Worm (Caenorhabditis elegans) whole organism, L3 larva: ENCODE results near the gene bgnt-1.2.

ENCODE experiments used
- R02D3.7 ChIP-seq: fragments of 150-350 bp; optimal IDR thresholded peaks from 2 replicates; lab custom pipeline; 2014; ENCODE audit warnings: missing biosample characterization, missing genetic modification characterization
- ZK546.5 ChIP-seq: sonication (generic microtip); optimal IDR thresholded peaks from 2 replicates; lab custom pipeline; 2017; ENCODE audit warnings: missing biosample characterization, missing genetic modification characterization
- aly-2 ChIP-seq: fragments of 150-350 bp; optimal IDR thresholded peaks from 2 replicates; lab custom pipeline; 2014; ENCODE audit warnings: missing biosample characterization, missing genetic modification characterization
- ama-1 ChIP-seq: fragments of 150-350 bp; optimal IDR thresholded peaks from 2 replicates; lab custom pipeline; 2018
- ceh-28 ChIP-seq: fragments of 150-350 bp; optimal IDR thresholded peaks from 2 replicates; lab custom pipeline; 2014; ENCODE audit warnings: missing biosample characterization, missing genetic modification reagents, missing genetic modification characterization
- daf-12 ChIP-seq: fragments of 150-350 bp; optimal IDR thresholded peaks from 2 replicates; lab custom pipeline; 2014; ENCODE audit warnings: missing biosample characterization, missing genetic modification reagents, missing genetic modification characterization
- egl-27 ChIP-seq: sonication (generic microtip); optimal IDR thresholded peaks from 4 replicates; lab custom pipeline; 2017; ENCODE audit warnings: missing biosample characterization, missing genetic modification reagents, missing genetic modification characterization
- elt-1 ChIP-seq: fragments of 150-350 bp; optimal IDR thresholded peaks from 2 replicates; lab custom pipeline; 2014; ENCODE audit warnings: missing biosample characterization, missing genetic modification characterization
- elt-2 ChIP-seq: sonication (generic microtip); optimal IDR thresholded peaks from 2 replicates; lab custom pipeline; 2016; ENCODE audit warnings: missing genetic modification reagents, mild to moderate bottlenecking, missing genetic modification characterization, missing compliant biosample characterization
- elt-3 ChIP-seq, 3 experiments: fragments of 150-350 bp in 1 of 3; sonication (generic microtip) in 2 of 3; optimal IDR thresholded peaks; 2 replicates in 2 of 3; 4 replicates in 1 of 3; lab custom pipeline; 2014 to 2017; ENCODE audit warnings: missing biosample characterization in 3 of 3, missing genetic modification characterization in 3 of 3
- eor-1 ChIP-seq, 2 experiments: fragments of 150-350 bp; optimal IDR thresholded peaks; 2 replicates each; lab custom pipeline; 2014 to 2018; ENCODE audit warnings: missing biosample characterization in 2 of 2, missing genetic modification characterization in 2 of 2
- fkh-10 ChIP-seq: sonication (generic microtip); optimal IDR thresholded peaks from 2 replicates; lab custom pipeline; 2017; ENCODE audit warnings: missing biosample characterization, missing genetic modification reagents, missing genetic modification characterization
- fkh-2 ChIP-seq: fragments of 150-350 bp; optimal IDR thresholded peaks from 2 replicates; lab custom pipeline; 2014; ENCODE audit warnings: missing biosample characterization, missing genetic modification reagents, missing genetic modification characterization
- hmg-11 ChIP-seq: sonication (generic microtip); optimal IDR thresholded peaks from 2 replicates; lab custom pipeline; 2016; ENCODE audit warnings: missing genetic modification characterization, missing compliant biosample characterization
- jun-1 ChIP-seq: fragments of 150-350 bp; optimal IDR thresholded peaks from 2 replicates; lab custom pipeline; 2014; ENCODE audit warnings: missing biosample characterization, missing genetic modification reagents, missing genetic modification characterization
- lin-15B ChIP-seq: fragments of 150-350 bp; optimal IDR thresholded peaks from 2 replicates; lab custom pipeline; 2014; ENCODE audit warnings: missing biosample characterization, missing genetic modification characterization
- lin-39 ChIP-seq: fragments of 150-350 bp; optimal IDR thresholded peaks from 2 replicates; lab custom pipeline; 2018; ENCODE audit warnings: missing biosample characterization, missing genetic modification reagents, missing genetic modification characterization
- lsy-12 ChIP-seq: sonication (generic microtip); optimal IDR thresholded peaks from 2 replicates; lab custom pipeline; 2016; ENCODE audit warnings: mild to moderate bottlenecking, missing genetic modification characterization, missing compliant biosample characterization
- mdl-1 ChIP-seq: fragments of 150-350 bp; optimal IDR thresholded peaks from 2 replicates; lab custom pipeline; 2014; ENCODE audit warnings: missing biosample characterization, missing genetic modification characterization
- nfya-1 ChIP-seq: sonication (generic microtip); optimal IDR thresholded peaks from 2 replicates; lab custom pipeline; 2017; ENCODE audit warnings: missing genetic modification characterization, mild to moderate bottlenecking, missing compliant biosample characterization, antibody characterized with exemption, moderate library complexity; ENCODE audit not compliant: insufficient read depth
- nhr-12 ChIP-seq: fragments of 150-350 bp; optimal IDR thresholded peaks from 2 replicates; lab custom pipeline; 2014; ENCODE audit warnings: missing biosample characterization, missing genetic modification characterization
- nhr-23 ChIP-seq: fragments of 150-350 bp; optimal IDR thresholded peaks from 2 replicates; lab custom pipeline; 2014; ENCODE audit warnings: missing biosample characterization, missing genetic modification reagents, missing genetic modification characterization
- nhr-237 ChIP-seq: fragments of 150-350 bp; optimal IDR thresholded peaks from 2 replicates; lab custom pipeline; 2014; ENCODE audit warnings: missing biosample characterization, missing genetic modification characterization
- nhr-25 ChIP-seq: sonication (generic microtip); optimal IDR thresholded peaks from 2 replicates; lab custom pipeline; 2017; ENCODE audit warnings: missing biosample characterization, missing genetic modification characterization
- nhr-43 ChIP-seq: sonication (generic microtip); optimal IDR thresholded peaks from 2 replicates; lab custom pipeline; 2016; ENCODE audit warnings: mild to moderate bottlenecking, missing genetic modification characterization, missing compliant biosample characterization; ENCODE audit not compliant: poor library complexity, severe bottlenecking
- nhr-67 ChIP-seq: fragments of 150-350 bp; optimal IDR thresholded peaks from 2 replicates; lab custom pipeline; 2014; ENCODE audit warnings: missing biosample characterization, missing genetic modification characterization
- pha-4 ChIP-seq: fragments of 150-350 bp; optimal IDR thresholded peaks from 2 replicates; lab custom pipeline; 2014; ENCODE audit warnings: missing biosample characterization, missing genetic modification reagents, missing genetic modification characterization
- pqm-1 ChIP-seq: fragments of 150-350 bp; optimal IDR thresholded peaks from 2 replicates; lab custom pipeline; 2017; ENCODE audit warnings: missing biosample characterization, missing genetic modification characterization, inconsistent platforms
- snpc-4 ChIP-seq: fragments of 150-350 bp; optimal IDR thresholded peaks from 2 replicates; lab custom pipeline; 2014; ENCODE audit warnings: missing biosample characterization, missing genetic modification characterization
- tbx-2 ChIP-seq: sonication (generic microtip); optimal IDR thresholded peaks from 2 replicates; lab custom pipeline; 2016; ENCODE audit warnings: mild to moderate bottlenecking, missing genetic modification characterization, missing compliant biosample characterization
- unc-62 ChIP-seq: fragments of 150-350 bp; sonication (generic microtip); optimal IDR thresholded peaks from 4 replicates; lab custom pipeline; 2014; ENCODE audit warnings: missing biosample characterization, missing genetic modification reagents, missing genetic modification characterization
- zag-1 ChIP-seq: fragments of 150-350 bp; optimal IDR thresholded peaks from 2 replicates; lab custom pipeline; 2014; ENCODE audit warnings: missing biosample characterization, missing genetic modification characterization
- ztf-4 ChIP-seq: fragments of 150-350 bp; optimal IDR thresholded peaks from 2 replicates; lab custom pipeline; 2014; ENCODE audit warnings: missing biosample characterization, missing genetic modification characterization

bgnt-1.2 gene

DNA sequence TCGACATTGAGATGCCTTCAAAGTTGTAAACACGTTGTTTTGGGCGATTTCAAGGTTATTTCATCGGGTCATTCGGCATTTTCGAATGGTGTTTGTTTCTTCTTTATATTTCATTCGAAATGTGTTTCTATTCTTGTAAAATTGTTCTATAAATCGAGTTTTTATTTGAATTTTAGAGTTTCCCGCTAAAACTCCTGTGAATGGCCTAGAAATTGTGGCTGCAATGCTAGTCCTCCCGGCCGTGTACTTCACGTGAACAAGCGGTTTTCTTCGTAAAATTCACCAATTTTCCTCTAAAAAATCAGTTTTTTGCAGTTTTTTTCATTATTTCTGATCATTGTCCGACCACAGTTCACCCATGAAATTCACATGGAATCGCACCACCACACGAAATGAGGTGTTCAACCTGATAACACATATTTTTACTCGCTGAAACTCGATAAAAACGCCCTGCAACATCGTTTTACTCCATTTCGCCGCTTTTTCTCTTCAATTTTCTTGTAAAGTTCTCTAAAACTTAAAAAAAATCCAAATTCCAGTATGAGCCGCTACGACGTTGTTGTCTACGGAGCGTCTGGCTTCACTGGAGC is 8.6 kb upstream of the bgnt-1.2 start, which contains the start of gene ldp-1:
Gene ldp-1, plus strand, starts transcription at position 540 of the 590 bp plus-strand sequence.
- TF ChIP-seq aly-2 (tag; lab: Kevin White, UChicago) (no peak), unc-62 (GFP tag; lab: Kevin White, UChicago) (no peak), pha-4 (tag; lab: Kevin White, UChicago) (peak; percentile 57), elt-3 (tag; optimal IDR thresholded peaks at IDR 0.05; lab: Kevin White, UChicago) (no peak), mdl-1 (tag; lab: Kevin White, UChicago) (no peak), pqm-1 (tag; lab: Kevin White, UChicago) (peak; percentile 25), nfya-1 (tag; lab: Kevin White, UChicago) (peak; percentile 65), snpc-4 (tag; lab: Kevin White, UChicago) (peak; percentile 30), nhr-12 (no peak), nhr-25 (peak; percentile 32), eor-1 (tag; optimal IDR thresholded peaks at IDR 0.05; lab: Kevin White, UChicago) (peak in 1 of 2 experiments; percentile 44), fkh-10 (GFP tag; lab: Kevin White, UChicago) (peak; percentile 4), lin-39 (tag; lab: Kevin White, UChicago) (no peak), jun-1 (no peak), lin-15B (tag; lab: Kevin White, UChicago) (peak; percentile 73), R02D3.7 (tag; lab: Kevin White, UChicago) (peak; percentile 6), lsy-12 (tag; lab: Kevin White, UChicago) (peak; percentile 66), nhr-43 (tag; lab: Kevin White, UChicago) (peak; percentile 83), nhr-23 (tag; lab: Kevin White, UChicago) (peak; percentile 55), elt-2 (tag; lab: Kevin White, UChicago) (no peak)

DNA sequence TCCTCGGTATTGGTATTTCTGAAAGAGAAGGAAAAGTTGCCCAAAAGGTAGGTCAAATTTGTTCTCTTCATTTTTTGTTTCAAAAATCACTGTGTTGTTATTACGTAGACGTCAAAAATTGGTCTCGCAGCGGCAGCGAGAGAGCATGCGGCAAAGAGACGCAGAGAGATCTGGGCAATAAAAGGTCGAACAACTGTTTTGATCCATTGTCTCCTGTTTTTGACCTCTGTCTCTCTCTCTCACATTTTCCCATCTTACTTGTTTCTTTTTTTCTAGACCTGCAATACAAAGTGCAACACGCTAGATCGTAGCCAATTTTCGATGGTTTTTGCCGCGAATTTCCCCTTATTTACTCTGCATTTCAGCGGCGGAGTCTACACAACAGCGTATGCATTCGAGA is 8.1 kb upstream of the bgnt-1.2 start:
- TF ChIP-seq elt-2 (tag; lab: Kevin White, UChicago) (peak; percentile 21), nhr-67 (tag; lab: Kevin White, UChicago) (no peak), lsy-12 (tag; lab: Kevin White, UChicago) (no peak), lin-39 (tag; lab: Kevin White, UChicago) (peak; percentile 11)

DNA sequence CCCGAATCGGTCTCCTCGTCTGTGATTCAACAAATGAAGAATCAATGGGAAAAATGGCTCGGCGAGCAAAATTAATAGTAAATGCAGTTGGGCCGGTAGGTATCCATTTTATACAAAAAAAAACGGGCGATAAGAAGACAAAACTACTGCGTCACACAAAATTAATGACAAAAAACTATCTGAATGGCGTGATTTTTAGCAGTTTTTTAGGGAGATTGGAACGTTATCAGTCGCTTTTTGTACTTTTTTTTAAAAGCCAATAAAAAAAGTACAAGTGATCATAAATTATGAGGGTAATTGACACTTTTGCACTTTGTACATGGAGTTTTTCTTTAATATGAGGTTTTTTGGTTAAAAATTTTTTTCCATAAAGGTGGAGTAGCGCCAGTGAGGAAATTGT is 4.7 kb upstream of the bgnt-1.2 start:
- TF ChIP-seq elt-2 (tag; lab: Kevin White, UChicago) (peak; percentile 84), pqm-1 (tag; lab: Kevin White, UChicago) (peak; percentile 72), ama-1 (lab: Kevin White, UChicago) (no peak)

DNA sequence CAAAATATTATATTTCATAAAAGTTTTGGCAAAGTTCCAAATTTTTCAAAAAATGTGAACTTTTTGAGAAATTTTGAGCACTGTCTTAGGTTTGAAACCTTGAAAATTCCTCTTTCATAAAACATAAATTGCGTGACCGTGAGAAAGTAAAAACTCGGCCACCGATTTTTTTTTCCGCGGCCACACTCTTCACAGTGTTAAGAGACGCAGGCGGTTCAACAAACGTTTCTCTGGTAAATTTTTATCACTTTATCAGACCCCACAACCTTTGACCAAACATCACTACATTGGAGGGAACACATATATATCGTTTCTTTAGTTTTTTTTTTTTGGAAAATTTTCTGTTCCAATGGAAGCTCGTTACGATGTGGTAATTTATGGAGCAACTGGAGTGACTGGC is 4.0 kb upstream of the bgnt-1.2 start, which contains the start of gene F22F7.2:
Gene F22F7.2, plus strand, starts transcription at position 266 of the 400 bp plus-strand sequence.
- TF ChIP-seq tbx-2 (no peak), ceh-28 (tag; lab: Kevin White, UChicago) (no peak), ama-1 (lab: Kevin White, UChicago) (no peak), pqm-1 (tag; lab: Kevin White, UChicago) (peak; percentile 31), fkh-10 (GFP tag; lab: Kevin White, UChicago) (no peak), ztf-4 (tag; lab: Kevin White, UChicago) (no peak), daf-12 (tag; lab: Kevin White, UChicago) (no peak), pha-4 (tag; lab: Kevin White, UChicago) (no peak), ZK546.5 (no peak), lin-15B (tag; lab: Kevin White, UChicago) (no peak), lsy-12 (tag; lab: Kevin White, UChicago) (no peak), fkh-2 (no peak), mdl-1 (tag; lab: Kevin White, UChicago) (no peak), egl-27 (tag; lab: Kevin White, UChicago) (no peak), elt-2 (tag; lab: Kevin White, UChicago) (peak; percentile 52), hmg-11 (tag; lab: Kevin White, UChicago) (no peak), elt-1 (no peak), zag-1 (tag; lab: Kevin White, UChicago) (no peak), nfya-1 (tag; lab: Kevin White, UChicago) (peak; percentile 3), nhr-237 (tag; lab: Kevin White, UChicago) (no peak), nhr-25 (no peak), nhr-23 (tag; lab: Kevin White, UChicago) (no peak)
